Fruit fly (Drosophila melanogaster) whole organism, embryonic: ENCODE results near the gene CG15263.
A peak's percentile ranks its signal among the peaks of the same experiment; 100 is the strongest.

Experiments
- Awh ChIP-seq: fragments of 200-800 bp; sonication (Bioruptor generic); IDR thresholded peaks from 2 replicates; pipeline ENCODE4, ENCODE4 v1.3.6; 2022; ENCODE audit warnings: missing biosample characterization, missing genetic modification characterization
- CG15479 ChIP-seq: fragments of 200-800 bp; sonication (Bioruptor generic); optimal IDR thresholded peaks from 3 replicates; lab custom pipeline; 2019; ENCODE audit warnings: missing biosample characterization, mild to moderate bottlenecking, missing genetic modification characterization, moderate library complexity
- CG15601 ChIP-seq: fragments of 200-800 bp; sonication (Bioruptor generic); optimal IDR thresholded peaks from 3 replicates; lab custom pipeline; 2019; ENCODE audit warnings: missing biosample characterization, mild to moderate bottlenecking, missing genetic modification characterization, moderate library complexity
- CG1603 ChIP-seq: fragments of 200-800 bp; sonication (Bioruptor generic); optimal IDR thresholded peaks from 2 replicates; lab custom pipeline; 2019; ENCODE audit warnings: missing biosample characterization, mild to moderate bottlenecking, missing genetic modification characterization, moderate library complexity
- CG16813 ChIP-seq: fragments of 200-800 bp; sonication (Bioruptor generic); IDR thresholded peaks from 3 replicates; pipeline ENCODE4 v1.3.6; 2022; ENCODE audit warnings: missing biosample characterization, missing genetic modification characterization; ENCODE audit not compliant: partially characterized antibody
- CG17186 ChIP-seq: fragments of 200-800 bp; sonication (Bioruptor generic); optimal IDR thresholded peaks from 3 replicates; lab custom pipeline; 2017; ENCODE audit warnings: missing biosample characterization, missing genetic modification reagents, missing genetic modification characterization
- CG17568 ChIP-seq: fragments of 200-800 bp; sonication (Bioruptor generic); optimal IDR thresholded peaks from 2 replicates; lab custom pipeline; 2018; ENCODE audit warnings: missing biosample characterization, mild to moderate bottlenecking, missing genetic modification characterization, moderate library complexity
- CG1792 ChIP-seq: fragments of 200-800 bp; sonication (Bioruptor generic); optimal IDR thresholded peaks from 2 replicates; lab custom pipeline; 2016; ENCODE audit warnings: missing biosample characterization, missing genetic modification characterization
- CG30020 ChIP-seq: fragments of 200-800 bp; optimal IDR thresholded peaks from 2 replicates; lab custom pipeline; 2019; ENCODE audit warnings: missing biosample characterization, mild to moderate bottlenecking, missing genetic modification characterization, moderate library complexity
- CG33213 ChIP-seq: fragments of 200-800 bp; sonication (Bioruptor generic); optimal IDR thresholded peaks from 3 replicates; lab custom pipeline; 2016; ENCODE audit warnings: missing biosample characterization, missing genetic modification characterization
- CG34422 ChIP-seq: fragments of 200-800 bp; sonication (Bioruptor generic); IDR thresholded peaks from 3 replicates; pipeline ENCODE4 v1.3.6; 2022; ENCODE audit warnings: missing biosample characterization, missing genetic modification characterization
- CG42726 ChIP-seq: fragments of 200-800 bp; sonication (Bioruptor generic); IDR thresholded peaks from 2 replicates; pipeline ENCODE4 v1.3.6; 2022; ENCODE audit warnings: missing biosample characterization, missing genetic modification characterization; ENCODE audit not compliant: partially characterized antibody
- CG5180 ChIP-seq: fragments of 200-800 bp; sonication (Bioruptor generic); optimal IDR thresholded peaks from 3 replicates; lab custom pipeline; 2017; ENCODE audit warnings: missing biosample characterization, missing genetic modification characterization, mild to moderate bottlenecking, moderate library complexity, missing genetic modification reagents
- CG6272 ChIP-seq: fragments of 200-800 bp; sonication (Bioruptor generic); IDR thresholded peaks from 2 replicates; pipeline ENCODE4 v1.3.6; 2022; ENCODE audit warnings: missing biosample characterization, missing genetic modification characterization
- CG8924 ChIP-seq: fragments of 200-800 bp; optimal IDR thresholded peaks from 3 replicates; lab custom pipeline; 2019; ENCODE audit warnings: missing biosample characterization, mild to moderate bottlenecking, missing genetic modification characterization, moderate library complexity
- CG8944 ChIP-seq: fragments of 200-800 bp; sonication (Bioruptor generic); optimal IDR thresholded peaks from 3 replicates; lab custom pipeline; 2016; ENCODE audit warnings: missing biosample characterization, missing genetic modification characterization
- CG9437 ChIP-seq: fragments of 200-800 bp; sonication (Bioruptor generic); optimal IDR thresholded peaks from 2 replicates; lab custom pipeline; 2018; ENCODE audit warnings: missing biosample characterization, mild to moderate bottlenecking, missing genetic modification characterization
- CG9797 ChIP-seq: fragments of 200-800 bp; sonication (Bioruptor generic); optimal IDR thresholded peaks from 3 replicates; lab custom pipeline; 2018; ENCODE audit warnings: missing biosample characterization, mild to moderate bottlenecking, missing genetic modification characterization
- CG9932 ChIP-seq: fragments of 200-800 bp; sonication (Bioruptor generic); IDR thresholded peaks from 2 replicates; pipeline ENCODE4 v1.3.6; 2022; ENCODE audit warnings: missing biosample characterization, missing genetic modification characterization
- Dp ChIP-seq: fragments of 200-800 bp; sonication (Bioruptor generic); optimal IDR thresholded peaks from 2 replicates; lab custom pipeline; 2018; ENCODE audit warnings: missing biosample characterization, mild to moderate bottlenecking, missing genetic modification characterization, moderate library complexity
- Dref ChIP-seq: fragments of 200-800 bp; sonication (Bioruptor generic); IDR thresholded peaks from 2 replicates; pipeline ENCODE4 v1.3.6; 2022; ENCODE audit warnings: missing biosample characterization, missing genetic modification characterization
- HLH4C ChIP-seq: fragments of 200-800 bp; sonication (Bioruptor generic); IDR thresholded peaks from 3 replicates; pipeline ENCODE4 v1.3.6; 2022; ENCODE audit warnings: missing biosample characterization, missing genetic modification characterization; ENCODE audit not compliant: partially characterized antibody
- Hmx ChIP-seq: fragments of 200-800 bp; sonication (Bioruptor generic); optimal IDR thresholded peaks from 2 replicates; lab custom pipeline; 2016; ENCODE audit warnings: missing biosample characterization, missing genetic modification characterization
- MESR4 ChIP-seq: fragments of 200-800 bp; sonication (Bioruptor generic); optimal IDR thresholded peaks from 2 replicates; lab custom pipeline; 2018; ENCODE audit warnings: missing biosample characterization, mild to moderate bottlenecking, missing genetic modification characterization, moderate library complexity
- Med ChIP-seq: fragments of 200-800 bp; sonication (Bioruptor generic); peaks from one replicate; lab custom pipeline; 2016; ENCODE audit warnings: missing biosample characterization, missing genetic modification characterization, mild to moderate bottlenecking, inconsistent platforms, moderate library complexity
- Nf-YC ChIP-seq: fragments of 200-800 bp; optimal IDR thresholded peaks from 3 replicates; lab custom pipeline; 2019; ENCODE audit warnings: missing biosample characterization, mild to moderate bottlenecking, missing genetic modification characterization, moderate library complexity
- Ssrp ChIP-seq: fragments of 200-800 bp; sonication (Bioruptor generic); optimal IDR thresholded peaks from 2 replicates; lab custom pipeline; 2018; ENCODE audit warnings: missing biosample characterization, mild to moderate bottlenecking, missing genetic modification characterization, moderate library complexity
- bbx ChIP-seq: fragments of 200-800 bp; sonication (Bioruptor generic); IDR thresholded peaks from 2 replicates; pipeline ENCODE4 v1.3.6; 2022; ENCODE audit warnings: missing biosample characterization, missing genetic modification characterization; ENCODE audit not compliant: partially characterized antibody
- bigmax ChIP-seq: fragments of 200-800 bp; sonication (Bioruptor generic); optimal IDR thresholded peaks from 2 replicates; lab custom pipeline; 2018; ENCODE audit warnings: missing biosample characterization, mild to moderate bottlenecking, missing genetic modification characterization
- dmrt11E ChIP-seq: fragments of 200-800 bp; sonication (Bioruptor generic); optimal IDR thresholded peaks from 3 replicates; lab custom pipeline; 2018; ENCODE audit warnings: missing biosample characterization, mild to moderate bottlenecking, missing genetic modification characterization, moderate library complexity
- dpn ChIP-seq, 2 experiments: fragments of 200-800 bp; sonication (Bioruptor generic); optimal IDR thresholded peaks; 3 replicates each; lab custom pipeline; 2016; ENCODE audit warnings: missing biosample characterization in 2 of 2, missing genetic modification characterization in 2 of 2
- gem ChIP-seq: fragments of 200-800 bp; sonication (Bioruptor generic); optimal IDR thresholded peaks from 2 replicates; lab custom pipeline; 2019; ENCODE audit warnings: missing biosample characterization, mild to moderate bottlenecking, missing genetic modification characterization, moderate library complexity
- hb ChIP-seq: fragments of 200-800 bp; sonication (Bioruptor generic); IDR thresholded peaks from 3 replicates; pipeline ENCODE4 v1.3.6; 2022; ENCODE audit warnings: missing biosample characterization, missing genetic modification characterization; ENCODE audit not compliant: partially characterized antibody
- ind ChIP-seq: fragments of 200-800 bp; sonication (Bioruptor generic); optimal IDR thresholded peaks from 3 replicates; lab custom pipeline; 2016; ENCODE audit warnings: missing biosample characterization, missing genetic modification characterization
- inv ChIP-seq: fragments of 200-800 bp; sonication (Bioruptor generic); IDR thresholded peaks from 2 replicates; pipeline ENCODE4 v1.3.6; 2022; ENCODE audit warnings: missing biosample characterization, missing genetic modification characterization; ENCODE audit not compliant: partially characterized antibody
- ken ChIP-seq: fragments of 200-800 bp; sonication (Bioruptor generic); IDR thresholded peaks from 3 replicates; pipeline ENCODE4 v1.3.6; 2022; ENCODE audit warnings: missing biosample characterization, missing genetic modification characterization
- knrl ChIP-seq: fragments of 200-800 bp; sonication (Bioruptor generic); IDR thresholded peaks from 3 replicates; pipeline ENCODE4 v1.3.6; 2022; ENCODE audit warnings: missing biosample characterization, missing genetic modification characterization; ENCODE audit not compliant: partially characterized antibody
- lab ChIP-seq: fragments of 200-800 bp; sonication (Bioruptor generic); optimal IDR thresholded peaks from 3 replicates; lab custom pipeline; 2017; ENCODE audit warnings: missing biosample characterization, missing genetic modification characterization, mild to moderate bottlenecking, moderate library complexity, missing genetic modification reagents
- nom ChIP-seq: fragments of 200-800 bp; sonication (Bioruptor generic); optimal IDR thresholded peaks from 2 replicates; lab custom pipeline; 2017; ENCODE audit warnings: missing biosample characterization, missing genetic modification characterization, mild to moderate bottlenecking, moderate library complexity, missing genetic modification reagents
- row ChIP-seq: fragments of 200-800 bp; sonication (Bioruptor generic); IDR thresholded peaks from 3 replicates; pipeline ENCODE4 v1.3.6; 2022; ENCODE audit warnings: missing biosample characterization, missing genetic modification characterization
- sisA ChIP-seq: fragments of 200-800 bp; sonication (Bioruptor generic); IDR thresholded peaks from 2 replicates; pipeline ENCODE4 v1.3.6; 2022; ENCODE audit warnings: missing biosample characterization, missing genetic modification characterization
- slbo ChIP-seq: fragments of 200-800 bp; sonication (Bioruptor generic); IDR thresholded peaks from 2 replicates; pipeline ENCODE4 v1.3.6; 2022; ENCODE audit warnings: missing biosample characterization, missing genetic modification characterization
- sna ChIP-seq: fragments of 200-800 bp; sonication (Bioruptor generic); IDR thresholded peaks from 2 replicates; pipeline ENCODE4 v1.3.6; 2022; ENCODE audit warnings: missing biosample characterization, missing genetic modification characterization; ENCODE audit not compliant: partially characterized antibody
- sqz ChIP-seq: fragments of 200-800 bp; sonication (Bioruptor generic); optimal IDR thresholded peaks from 3 replicates; lab custom pipeline; 2018; ENCODE audit warnings: missing biosample characterization, mild to moderate bottlenecking, missing genetic modification characterization
- toy ChIP-seq: fragments of 200-800 bp; sonication (Bioruptor generic); IDR thresholded peaks from 2 replicates; pipeline ENCODE4 v1.3.6; 2022; ENCODE audit warnings: missing biosample characterization, missing genetic modification characterization
- zfh2 ChIP-seq: fragments of 200-800 bp; sonication (Bioruptor generic); optimal IDR thresholded peaks from 2 replicates; lab custom pipeline; 2016; ENCODE audit warnings: missing biosample characterization, missing genetic modification characterization

The CG15263 gene

DNA sequence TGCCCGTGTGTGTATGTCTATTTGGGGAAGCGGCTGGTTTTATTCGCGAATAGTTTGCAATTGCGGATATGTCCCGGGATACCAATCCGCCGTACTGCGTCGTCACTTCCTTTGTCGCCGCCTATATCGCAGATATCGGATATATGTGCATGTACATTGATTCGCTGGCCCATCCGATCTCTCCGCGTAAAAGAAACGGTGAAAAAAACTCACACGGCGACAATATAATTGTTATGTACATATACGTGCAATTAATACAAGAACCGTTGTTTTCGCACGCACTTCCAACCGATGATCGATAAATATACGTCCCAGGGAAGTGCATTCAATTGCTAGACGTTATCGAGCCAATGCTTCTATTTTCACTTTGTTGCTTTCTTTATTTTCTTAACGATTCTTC lies 13.5 kb upstream of the CG15263 start:
- TF ChIP-seq Awh (GFP tag; lab: Robert Waterston, UW) (0 out of 2 replicates have a peak, but pooled peaks have one; percentile 16), nom (GFP tag; lab: Kevin White, UChicago) (peak; percentile 8), CG1792 (no peak), Med (peak; percentile 41), CG15479 (peak; percentile 21)

DNA sequence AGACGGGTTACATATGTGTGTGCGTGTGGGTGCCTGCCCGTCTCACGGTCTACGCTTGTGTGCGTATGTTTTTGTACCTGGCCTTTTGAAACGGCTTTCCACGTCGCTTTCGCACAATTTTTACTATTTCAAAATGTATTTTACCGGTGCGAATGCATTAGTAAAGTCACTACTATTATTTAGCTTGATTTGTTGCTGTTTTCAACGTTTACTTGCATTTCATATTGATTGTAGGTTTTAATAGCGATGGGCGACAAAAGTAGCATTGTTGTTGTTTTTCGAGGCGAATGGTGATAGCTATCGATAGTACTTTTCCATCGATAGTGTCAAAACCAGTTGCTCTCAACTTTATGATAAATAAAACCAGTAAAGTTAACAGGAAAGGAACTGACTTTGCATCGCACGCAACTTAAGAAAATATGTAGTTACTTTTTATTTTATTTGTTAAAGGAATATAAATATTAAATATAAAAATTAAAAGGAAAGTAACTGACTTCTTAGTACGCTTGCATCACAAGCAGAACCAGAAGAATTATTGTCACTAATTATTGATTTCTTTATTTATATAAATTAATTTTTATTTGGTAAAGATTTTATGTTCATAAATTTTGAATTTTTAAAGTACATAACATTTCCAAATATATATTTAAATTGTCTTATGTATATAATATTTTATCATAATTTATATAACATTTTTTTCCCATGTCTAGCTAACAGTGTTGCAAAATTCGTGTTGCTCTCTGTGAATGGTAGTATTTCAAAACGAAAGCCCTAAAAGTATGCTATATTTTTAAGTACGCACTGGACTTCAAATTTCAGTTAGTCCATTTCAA lies 12.8 kb upstream of the CG15263 start, which contains the start of gene Cul3:
Gene Cul3, minus strand, starts transcription at position 268 of the 833 bp plus-strand sequence.
- TF ChIP-seq sisA = no peak
- TF ChIP-seq CG33213 (GFP tag; lab: Kevin White, UChicago) = no peak
- TF ChIP-seq inv (GFP tag; lab: Robert Waterston, UW) = peak; percentile 75
- TF ChIP-seq CG1603 (tag; lab: Kevin White, UChicago) = peak; percentile 25
- TF ChIP-seq Nf-YC (tag; lab: Kevin White, UChicago) = peak; percentile 52
- peak; percentile 70 for TF ChIP-seq Dref (GFP tag; lab: Robert Waterston, UW)
- TF ChIP-seq CG34422 (GFP tag; lab: Robert Waterston, UW) = peak; percentile 35; the same call in 1 of the 3 replicates
- TF ChIP-seq bigmax (GFP tag; lab: Kevin White, UChicago) = no peak
- no peak for TF ChIP-seq toy (GFP tag; lab: Robert Waterston, UW)
- peak; percentile 37 for TF ChIP-seq CG6272 (GFP tag; lab: Robert Waterston, UW)
- TF ChIP-seq CG9437 (GFP tag; lab: Kevin White, UChicago) = peak; percentile 13
- no peak for TF ChIP-seq CG8944 (GFP tag; lab: Kevin White, UChicago)
- no peak for TF ChIP-seq dpn (GFP tag; optimal IDR thresholded peaks at IDR 0.05; lab: Kevin White, UChicago)
- TF ChIP-seq CG15601 (tag; lab: Kevin White, UChicago) = peak; percentile 8
- TF ChIP-seq Dp (GFP tag; lab: Kevin White, UChicago) = peak; percentile 65
- TF ChIP-seq row (GFP tag; lab: Robert Waterston, UW) = peak; percentile 85
- TF ChIP-seq CG42726 (GFP tag; lab: Robert Waterston, UW) = peak; percentile 77
- no peak for TF ChIP-seq zfh2 (GFP tag; lab: Kevin White, UChicago)
- peak; percentile 1 for TF ChIP-seq CG17186
- peak; percentile 43 for TF ChIP-seq dmrt11E (tag; lab: Kevin White, UChicago)
- TF ChIP-seq knrl (GFP tag; lab: Robert Waterston, UW) = peak; percentile 83
- peak; percentile 56 for TF ChIP-seq slbo (GFP tag; lab: Robert Waterston, UW)
- TF ChIP-seq CG30020 = peak; percentile 41
- no peak for TF ChIP-seq Hmx
- TF ChIP-seq hb = peak; percentile 75
- no peak for TF ChIP-seq lab (GFP tag; lab: Kevin White, UChicago)
- no peak for TF ChIP-seq ind (GFP tag; lab: Kevin White, UChicago)
- no peak for TF ChIP-seq CG5180 (GFP tag; lab: Kevin White, UChicago)
- TF ChIP-seq CG8924 (tag; lab: Kevin White, UChicago) = peak; percentile 46
- TF ChIP-seq sqz (GFP tag; lab: Kevin White, UChicago) = no peak
- TF ChIP-seq sna = peak; percentile 64
- peak; percentile 86 for TF ChIP-seq CG16813
- TF ChIP-seq CG17568 (GFP tag; lab: Kevin White, UChicago) = no peak
- peak; percentile 1 for TF ChIP-seq Ssrp
- TF ChIP-seq gem (tag; lab: Kevin White, UChicago) = peak; percentile 50
- TF ChIP-seq HLH4C = peak; percentile 70
- TF ChIP-seq CG9797 (GFP tag; lab: Kevin White, UChicago) = peak; percentile 2
- peak; percentile 29; the same call in 1 of the 2 replicates for TF ChIP-seq CG9932 (GFP tag; lab: Robert Waterston, UW)
- peak; percentile 75 for TF ChIP-seq bbx
- TF ChIP-seq ken = no peak
- TF ChIP-seq MESR4 (GFP tag; lab: Kevin White, UChicago) = peak; percentile 90
